Worm (Caenorhabditis elegans) whole organism, late embryonic: ENCODE measurements around the gene nas-29.

Experiments
- ama-1 ChIP-seq: fragments of 150-350 bp; optimal IDR thresholded peaks from 2 replicates; lab custom pipeline; 2014
- rnt-1 ChIP-seq: sonication (generic microtip); optimal IDR thresholded peaks from 2 replicates; lab custom pipeline; 2016; ENCODE audit warnings: missing genetic modification characterization, missing compliant biosample characterization
- zip-5 ChIP-seq: sonication (generic microtip); optimal IDR thresholded peaks from 2 replicates; lab custom pipeline; 2016; ENCODE audit warnings: missing genetic modification characterization, missing compliant biosample characterization

ce11 chrII:5101701-5102100, 40.1 kb downstream of the nas-29 start, which contains the start of the genes idpb-3 and idpb-1:
- TF ChIP-seq rnt-1 (tag; lab: Kevin White, UChicago) (no peak), ama-1 (lab: Kevin White, UChicago) (no peak), zip-5 (no peak)
